Fruit fly (Drosophila melanogaster) whole organism, embryonic: ENCODE measurements around the gene Ac3.

Experiments used
- Atf3 ChIP-seq: fragments of 200-800 bp; sonication (Bioruptor generic); optimal IDR thresholded peaks from 3 replicates; lab custom pipeline; 2016; ENCODE audit warnings: missing biosample characterization, missing genetic modification characterization
- CG10321 ChIP-seq: fragments of 200-800 bp; sonication (Bioruptor generic); IDR thresholded peaks from 2 replicates; pipeline ENCODE4 v1.3.6; 2022; ENCODE audit warnings: missing biosample characterization, missing genetic modification characterization
- CG10654 ChIP-seq: fragments of 200-800 bp; sonication (Bioruptor generic); optimal IDR thresholded peaks from 2 replicates; lab custom pipeline; 2016; ENCODE audit warnings: missing biosample characterization, missing genetic modification characterization
- CG10959 ChIP-seq: fragments of 200-800 bp; sonication (Bioruptor generic); IDR thresholded peaks from 2 replicates; pipeline ENCODE4 v1.3.6; 2022; ENCODE audit warnings: missing biosample characterization, missing genetic modification characterization
- CG11695 ChIP-seq: fragments of 200-800 bp; sonication (Bioruptor generic); IDR thresholded peaks from 3 replicates; pipeline ENCODE4 v1.3.6; 2022; ENCODE audit warnings: missing biosample characterization, missing genetic modification characterization
- CG11696 ChIP-seq: fragments of 200-800 bp; sonication (Bioruptor generic); IDR thresholded peaks from 2 replicates; pipeline ENCODE4 v1.3.6; 2022; ENCODE audit warnings: missing biosample characterization, missing genetic modification characterization
- CG12942 ChIP-seq: fragments of 200-800 bp; sonication (Bioruptor generic); optimal IDR thresholded peaks from 3 replicates; lab custom pipeline; 2016; ENCODE audit warnings: missing biosample characterization, missing genetic modification characterization
- CG14050 ChIP-seq: fragments of 200-800 bp; sonication (Bioruptor generic); IDR thresholded peaks from 3 replicates; pipeline ENCODE4 v1.3.6; 2022; ENCODE audit warnings: missing biosample characterization, missing genetic modification characterization
- CG14860 ChIP-seq: fragments of 200-800 bp; sonication (Bioruptor generic); IDR thresholded peaks from 3 replicates; pipeline ENCODE4 v1.3.6; 2022; ENCODE audit warnings: missing biosample characterization, missing genetic modification characterization; ENCODE audit not compliant: partially characterized antibody
- CG1603 ChIP-seq: fragments of 200-800 bp; sonication (Bioruptor generic); optimal IDR thresholded peaks from 2 replicates; lab custom pipeline; 2019; ENCODE audit warnings: missing biosample characterization, mild to moderate bottlenecking, missing genetic modification characterization, moderate library complexity
- CG16779 ChIP-seq: fragments of 200-800 bp; sonication (Bioruptor generic); IDR thresholded peaks from 2 replicates; pipeline ENCODE4 v1.3.6; 2022; ENCODE audit warnings: missing biosample characterization, missing genetic modification characterization
- CG2116 ChIP-seq: fragments of 200-800 bp; sonication (Bioruptor generic); optimal IDR thresholded peaks from 3 replicates; lab custom pipeline; 2018; ENCODE audit warnings: missing biosample characterization, mild to moderate bottlenecking, missing genetic modification characterization
- CG2202 ChIP-seq: fragments of 200-800 bp; sonication (Bioruptor generic); optimal IDR thresholded peaks from 2 replicates; lab custom pipeline; 2018; ENCODE audit warnings: missing biosample characterization, mild to moderate bottlenecking, missing genetic modification characterization
- CG2875 ChIP-seq: fragments of 200-800 bp; sonication (Bioruptor generic); optimal IDR thresholded peaks from 2 replicates; lab custom pipeline; 2017; ENCODE audit warnings: missing biosample characterization, mild to moderate bottlenecking, missing genetic modification characterization, missing genetic modification reagents
- CG3281 ChIP-seq: fragments of 200-800 bp; sonication (Bioruptor generic); optimal IDR thresholded peaks from 3 replicates; lab custom pipeline; 2017; ENCODE audit warnings: missing biosample characterization, mild to moderate bottlenecking, missing genetic modification characterization
- CG33213 ChIP-seq: fragments of 200-800 bp; sonication (Bioruptor generic); optimal IDR thresholded peaks from 3 replicates; lab custom pipeline; 2016; ENCODE audit warnings: missing biosample characterization, missing genetic modification characterization
- CG34422 ChIP-seq: fragments of 200-800 bp; sonication (Bioruptor generic); IDR thresholded peaks from 3 replicates; pipeline ENCODE4 v1.3.6; 2022; ENCODE audit warnings: missing biosample characterization, missing genetic modification characterization
- CG3838 ChIP-seq: fragments of 200-800 bp; sonication (Bioruptor generic); optimal IDR thresholded peaks from 3 replicates; lab custom pipeline; 2016; ENCODE audit warnings: missing biosample characterization, missing genetic modification characterization
- CG5180 ChIP-seq: fragments of 200-800 bp; sonication (Bioruptor generic); optimal IDR thresholded peaks from 3 replicates; lab custom pipeline; 2017; ENCODE audit warnings: missing biosample characterization, missing genetic modification characterization, mild to moderate bottlenecking, moderate library complexity, missing genetic modification reagents
- CG7928 ChIP-seq: fragments of 200-800 bp; sonication (Bioruptor generic); optimal IDR thresholded peaks from 2 replicates; lab custom pipeline; 2017; ENCODE audit warnings: missing biosample characterization, mild to moderate bottlenecking, missing genetic modification characterization
- CG7963 ChIP-seq: fragments of 200-800 bp; sonication (Bioruptor generic); IDR thresholded peaks from 3 replicates; pipeline ENCODE4 v1.3.6; 2022; ENCODE audit warnings: missing biosample characterization, missing genetic modification characterization; ENCODE audit not compliant: partially characterized antibody
- CG8290 ChIP-seq, 3 experiments: fragments of 200-800 bp; sonication (Bioruptor generic); optimal IDR thresholded peaks; 2 replicates each; lab custom pipeline; 2016 to 2019; ENCODE audit warnings: missing biosample characterization in 3 of 3, missing genetic modification characterization in 3 of 3, mild to moderate bottlenecking in 2 of 3, moderate library complexity in 1 of 3
- CG8388 ChIP-seq: fragments of 200-800 bp; sonication (Bioruptor generic); optimal IDR thresholded peaks from 2 replicates; lab custom pipeline; 2019; ENCODE audit warnings: missing biosample characterization, mild to moderate bottlenecking, missing genetic modification characterization, moderate library complexity
- CG8944 ChIP-seq: fragments of 200-800 bp; sonication (Bioruptor generic); optimal IDR thresholded peaks from 3 replicates; lab custom pipeline; 2016; ENCODE audit warnings: missing biosample characterization, missing genetic modification characterization
- CG9797 ChIP-seq: fragments of 200-800 bp; sonication (Bioruptor generic); optimal IDR thresholded peaks from 3 replicates; lab custom pipeline; 2018; ENCODE audit warnings: missing biosample characterization, mild to moderate bottlenecking, missing genetic modification characterization
- CkIIα-i1 ChIP-seq: fragments of 200-800 bp; sonication (Bioruptor generic); IDR thresholded peaks from 2 replicates; pipeline ENCODE4 v1.3.6; 2022; ENCODE audit warnings: missing biosample characterization, missing genetic modification characterization
- D ChIP-seq, 2 experiments: fragments of 200-800 bp in 1 of 2; fragments of >200 bp in 1 of 2; sonication (Bioruptor generic) in 1 of 2; optimal IDR thresholded peaks; 2 replicates in 1 of 2; 3 replicates in 1 of 2; lab custom pipeline; 2017; ENCODE audit warnings: mild to moderate bottlenecking in 1 of 2, missing biosample characterization in 1 of 2, missing genetic modification characterization in 1 of 2, missing genetic modification reagents in 1 of 2
- Hey ChIP-seq: fragments of 200-800 bp; sonication (Bioruptor generic); optimal IDR thresholded peaks from 3 replicates; lab custom pipeline; 2018; ENCODE audit warnings: missing biosample characterization, mild to moderate bottlenecking, missing genetic modification characterization
- Hsf ChIP-seq: fragments of 200-800 bp; sonication (Bioruptor generic); optimal IDR thresholded peaks from 3 replicates; lab custom pipeline; 2016; ENCODE audit warnings: missing biosample characterization, missing genetic modification characterization
- Lim3 ChIP-seq: fragments of 200-800 bp; sonication (Bioruptor generic); IDR thresholded peaks from 2 replicates; pipeline ENCODE4 v1.3.6; 2022; ENCODE audit warnings: missing biosample characterization, missing genetic modification characterization
- Ravus ChIP-seq: fragments of 200-800 bp; sonication (Bioruptor generic); IDR thresholded peaks from 2 replicates; pipeline ENCODE4 v1.3.6; 2022; ENCODE audit warnings: missing biosample characterization, missing genetic modification characterization
- Sin3A ChIP-seq: fragments of >200 bp; optimal IDR thresholded peaks from 2 replicates; lab custom pipeline; 2018
- Stat92E ChIP-seq, 3 experiments: fragments of >200 bp in 2 of 3; fragments of 200-800 bp in 1 of 3; sonication (Bioruptor generic) in 1 of 3; optimal IDR thresholded peaks; 2 replicates each; lab custom pipeline; 2017 to 2019; ENCODE audit warnings: missing biosample characterization in 3 of 3, missing genetic modification characterization in 3 of 3, mild to moderate bottlenecking in 1 of 3, moderate library complexity in 1 of 3
- Vsx1 ChIP-seq: fragments of 200-800 bp; sonication (Bioruptor generic); optimal IDR thresholded peaks from 2 replicates; lab custom pipeline; 2017; ENCODE audit warnings: missing biosample characterization, mild to moderate bottlenecking, missing genetic modification characterization, missing genetic modification reagents
- Xbp1 ChIP-seq: fragments of 200-800 bp; sonication (Bioruptor generic); optimal IDR thresholded peaks from 3 replicates; lab custom pipeline; 2016; ENCODE audit warnings: missing biosample characterization, mild to moderate bottlenecking, missing genetic modification characterization
- ab ChIP-seq: fragments of 200-800 bp; sonication (Bioruptor generic); optimal IDR thresholded peaks from 2 replicates; lab custom pipeline; 2016; ENCODE audit warnings: missing biosample characterization, missing genetic modification characterization
- dm ChIP-seq: fragments of 200-800 bp; sonication (Bioruptor generic); optimal IDR thresholded peaks from 3 replicates; lab custom pipeline; 2016; ENCODE audit warnings: missing biosample characterization, missing genetic modification characterization
- dmrt11E ChIP-seq: fragments of 200-800 bp; sonication (Bioruptor generic); optimal IDR thresholded peaks from 3 replicates; lab custom pipeline; 2018; ENCODE audit warnings: missing biosample characterization, mild to moderate bottlenecking, missing genetic modification characterization, moderate library complexity
- dysf ChIP-seq: fragments of 200-800 bp; sonication (Bioruptor generic); IDR thresholded peaks from 3 replicates; pipeline ENCODE4 v1.3.6; 2022; ENCODE audit warnings: missing biosample characterization, missing genetic modification characterization
- emc ChIP-seq: fragments of 200-800 bp; sonication (Bioruptor generic); optimal IDR thresholded peaks from 2 replicates; lab custom pipeline; 2016; ENCODE audit warnings: missing biosample characterization, missing genetic modification characterization
- en ChIP-seq: fragments of 200-800 bp; sonication (Bioruptor generic); optimal IDR thresholded peaks from 2 replicates; lab custom pipeline; 2016; ENCODE audit warnings: missing biosample characterization, missing genetic modification characterization
- gt ChIP-seq: fragments of 200-800 bp; sonication (Bioruptor generic); IDR thresholded peaks from 2 replicates; pipeline ENCODE4 v1.3.6; 2022; ENCODE audit warnings: missing biosample characterization, missing genetic modification characterization
- jing ChIP-seq: fragments of 200-800 bp; sonication (Bioruptor generic); optimal IDR thresholded peaks from 2 replicates; lab custom pipeline; 2018; ENCODE audit warnings: missing biosample characterization, mild to moderate bottlenecking, missing genetic modification characterization
- lmd ChIP-seq: fragments of 200-800 bp; sonication (Bioruptor generic); IDR thresholded peaks from 2 replicates; pipeline ENCODE4 v1.3.6; 2022; ENCODE audit warnings: missing biosample characterization, missing genetic modification characterization
- onecut ChIP-seq: fragments of 200-800 bp; sonication (Bioruptor generic); IDR thresholded peaks from 2 replicates; pipeline ENCODE4 v1.3.6; 2022; ENCODE audit warnings: missing biosample characterization, missing genetic modification characterization
- pho ChIP-seq: fragments of 200-800 bp; sonication (Bioruptor generic); optimal IDR thresholded peaks from 2 replicates; lab custom pipeline; 2016; ENCODE audit warnings: missing biosample characterization, missing genetic modification characterization
- sd ChIP-seq: fragments of 200-800 bp; sonication (Bioruptor generic); optimal IDR thresholded peaks from 3 replicates; lab custom pipeline; 2018; ENCODE audit warnings: missing biosample characterization, mild to moderate bottlenecking, missing genetic modification characterization, moderate library complexity
- tgo ChIP-seq: fragments of 200-800 bp; sonication (Bioruptor generic); IDR thresholded peaks from 3 replicates; pipeline ENCODE4 v1.3.6; 2022; ENCODE audit warnings: missing biosample characterization, missing genetic modification characterization

The Ac3 gene

dm6 chr2L:21623685-21624471, 8.5 kb upstream of the Ac3 start, which contains the start of gene CG2201 (continued):
- TF ChIP-seq onecut (GFP tag; lab: Robert Waterston, UW) (0 out of 2 replicates have a peak, but pooled peaks have one; percentile 13), CG33213 (GFP tag; lab: Kevin White, UChicago) (peak; percentile 14), tgo (GFP tag; lab: Robert Waterston, UW) (peak; percentile 47; the same call in 2 of the 3 replicates), dm (GFP tag; lab: Kevin White, UChicago) (no peak), CG12942 (GFP tag; lab: Kevin White, UChicago) (peak; percentile 27), CG3281 (GFP tag; lab: Kevin White, UChicago) (peak; percentile 55), CG2202 (tag; lab: Kevin White, UChicago) (peak; percentile 32), dysf (GFP tag; lab: Robert Waterston, UW) (0 out of 3 replicates have a peak, but pooled peaks have one; percentile 24), CG8388 (peak; percentile 47), Vsx1 (GFP tag; lab: Kevin White, UChicago) (peak; percentile 52), CG9797 (no peak), CG16779 (GFP tag; lab: Robert Waterston, UW) (no peak), CkIIα-i1 (GFP tag; lab: Robert Waterston, UW) (no peak), CG14860 (GFP tag; lab: Robert Waterston, UW) (0 out of 3 replicates have a peak, but pooled peaks have one; percentile 19), en (no peak), CG2875 (GFP tag; lab: Kevin White, UChicago) (peak; percentile 64), CG2116 (GFP tag; lab: Kevin White, UChicago) (peak; percentile 42), CG7963 (no peak), CG5180 (GFP tag; lab: Kevin White, UChicago) (peak; percentile 81), CG11695 (GFP tag; lab: Robert Waterston, UW) (no peak; the same call in 2 of the 3 replicates), jing (peak; percentile 16), sd (tag; lab: Kevin White, UChicago) (no peak), D (optimal IDR thresholded peaks at IDR 0.05; lab: Kevin White, UChicago) (no peak), D (GFP tag; optimal IDR thresholded peaks at IDR 0.05; lab: Kevin White, UChicago) (peak; percentile 68), CG34422 (GFP tag; lab: Robert Waterston, UW) (0 out of 3 replicates have a peak, but pooled peaks have one; percentile 29), ab (no peak), Sin3A (lab: Kevin White, UChicago) (no peak), emc (GFP tag; lab: Kevin White, UChicago) (no peak), CG8290 (GFP tag; optimal IDR thresholded peaks at IDR 0.05; lab: Kevin White, UChicago) (peak; percentile 32), CG8290 (tag; optimal IDR thresholded peaks at IDR 0.05; lab: Kevin White, UChicago) (peak in 1 of 2 experiments; percentile 68), Ravus (no peak; the same call in 1 of the 2 replicates), Stat92E (GFP tag; optimal IDR thresholded peaks at IDR 0.05; lab: Kevin White, UChicago) (peak in 1 of 3 experiments; percentile 12), gt (GFP tag; lab: Robert Waterston, UW) (no peak), pho (GFP tag; lab: Kevin White, UChicago) (no peak), Hsf (GFP tag; lab: Kevin White, UChicago) (peak; percentile 25), CG8944 (no peak), CG10654 (GFP tag; lab: Kevin White, UChicago) (peak; percentile 26), lmd (GFP tag; lab: Robert Waterston, UW) (no peak; the same call in 1 of the 2 replicates), Atf3 (GFP tag; lab: Kevin White, UChicago) (no peak), CG10321 (peak; percentile 7; the same call in 1 of the 2 replicates), Xbp1 (GFP tag; lab: Kevin White, UChicago) (peak; percentile 45), CG3838 (peak; percentile 30), CG14050 (GFP tag; lab: Robert Waterston, UW) (no peak), CG10959 (GFP tag; lab: Robert Waterston, UW) (no peak), CG11696 (GFP tag; lab: Robert Waterston, UW) (0 out of 2 replicates have a peak, but pooled peaks have one; percentile 31), Lim3 (no peak), Hey (no peak), CG7928 (GFP tag; lab: Kevin White, UChicago) (no peak), dmrt11E (peak; percentile 20), CG1603 (tag; lab: Kevin White, UChicago) (peak; percentile 70)
